Worm (Caenorhabditis elegans): Measurements from ENCODE around the gene srz-5.
A peak's percentile ranks its signal among the peaks of the same experiment; 100 is the strongest.

srz-5 gene

DNA sequence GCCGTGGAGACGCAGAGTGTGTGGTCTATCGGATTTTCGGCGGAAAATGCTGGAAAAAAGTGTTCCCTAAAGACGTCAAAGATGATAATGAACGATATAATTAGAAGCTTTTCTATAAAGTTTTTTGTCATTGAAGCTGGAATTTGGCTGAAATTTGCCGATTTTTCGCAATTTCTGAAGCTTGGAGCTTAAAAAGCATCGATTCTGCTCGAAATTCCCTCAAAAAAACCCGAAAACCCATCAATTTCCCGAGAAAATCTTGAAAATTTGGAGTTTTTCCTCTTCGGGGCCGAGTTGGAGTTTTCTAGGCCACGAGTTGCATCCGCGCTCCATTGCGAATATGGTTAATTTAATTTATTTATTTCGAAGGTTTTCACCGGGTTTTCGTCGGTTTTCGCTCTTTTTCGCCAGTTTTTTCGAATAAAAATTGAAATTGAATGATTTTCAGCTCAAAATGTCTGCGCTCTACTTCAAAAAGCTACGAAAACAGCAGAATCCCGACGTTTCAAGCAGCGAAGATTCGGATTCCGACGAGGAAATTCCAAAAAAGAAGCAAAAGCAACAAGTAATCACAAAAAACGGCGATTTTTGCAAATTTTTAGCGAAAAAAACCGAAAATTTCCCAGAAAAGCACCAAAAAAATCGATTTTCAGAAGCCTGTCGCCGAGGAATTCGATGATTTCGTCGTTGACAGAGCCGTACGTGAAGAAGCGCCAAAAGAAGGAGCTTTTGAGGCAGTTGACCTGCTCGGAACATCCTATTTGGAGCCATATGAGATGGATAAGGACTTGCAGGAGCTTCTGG, 11.8 kb downstream of the srz-5 start, which contains the start of the genes col-71 and Y49F6B.2:
Gene col-71 (minus strand): TSS at position 51 of the 804 bp plus-strand sequence.
Gene Y49F6B.2 (plus strand): TSS at position 449 of the 804 bp plus-strand sequence.
- TF ChIP-seq nhr-77 (tag; optimal IDR thresholded peaks at IDR 0.05) (peak; percentile 4), unc-39 (tag; optimal IDR thresholded peaks at IDR 0.05) (no peak), snpc-4 (tag; optimal IDR thresholded peaks at IDR 0.05) (no peak), Y105C5A.15 (GFP tag; IDR thresholded peaks at IDR 0.05) (no peak), ZK337.2 (GFP tag; IDR thresholded peaks at IDR 0.05) (peak; percentile 72), lin-13 (GFP tag; optimal IDR thresholded peaks at IDR 0.05) (peak; percentile 70), zfp-2 (tag; optimal IDR thresholded peaks at IDR 0.05) (no peak), dmd-6 (GFP tag; IDR thresholded peaks at IDR 0.05) (peak; percentile 45), lsy-2 (tag; optimal IDR thresholded peaks at IDR 0.05) (peak in 1 of 2 experiments; percentile 85), nhr-102 (tag; optimal IDR thresholded peaks at IDR 0.05) (no peak), ceh-44 (GFP tag; IDR thresholded peaks at IDR 0.05) (peak; percentile 48; the same call in 1 of the 2 replicates), lin-39 (tag; optimal IDR thresholded peaks at IDR 0.05) (no peak), mdt-29 (GFP tag; IDR thresholded peaks at IDR 0.05) (no peak), daf-16 (GFP tag; optimal IDR thresholded peaks at IDR 0.05) (no peak), daf-16 (tag; optimal IDR thresholded peaks at IDR 0.05) (peak; percentile 12), dmd-8 (GFP tag; IDR thresholded peaks at IDR 0.05) (no peak), hlh-11 (tag; optimal IDR thresholded peaks at IDR 0.05) (peak; percentile 15), dpl-1 (GFP tag; optimal IDR thresholded peaks at IDR 0.05) (peak; percentile 70), ama-1 (optimal IDR thresholded peaks at IDR 0.05) (no peak), F10B5.3 (tag; optimal IDR thresholded peaks at IDR 0.05) (no peak), pha-4 (GFP tag; IDR thresholded peaks at IDR 0.05) (0 out of 2 replicates have a peak, but pooled peaks have one; percentile 18), pha-4 (tag; optimal IDR thresholded peaks at IDR 0.05) (no peak), nhr-6 (tag; optimal IDR thresholded peaks at IDR 0.05) (peak; percentile 45), aly-2 (tag; optimal IDR thresholded peaks at IDR 0.05) (no peak), hif-1 (tag; optimal IDR thresholded peaks at IDR 0.05) (peak in 1 of 2 experiments; percentile 86), ceh-20 (GFP tag; IDR thresholded peaks at IDR 0.05) (no peak), nhr-76 (tag; optimal IDR thresholded peaks at IDR 0.05) (no peak), R02D3.7 (tag; optimal IDR thresholded peaks at IDR 0.05) (no peak), nhr-111 (GFP tag; optimal IDR thresholded peaks at IDR 0.05) (no peak), dve-1 (tag; optimal IDR thresholded peaks at IDR 0.05; ENCODE audit: insufficient read depth) (peak; percentile 66), zip-11 (GFP tag; IDR thresholded peaks at IDR 0.05) (no peak), saeg-2 (GFP tag; IDR thresholded peaks at IDR 0.05) (no peak), egl-27 (tag; optimal IDR thresholded peaks at IDR 0.05) (no peak), egl-43 (GFP tag; IDR thresholded peaks at IDR 0.05) (no peak), hlh-30 (tag; optimal IDR thresholded peaks at IDR 0.05; ENCODE audit: insufficient read depth) (peak; percentile 22), lin-1 (GFP tag; IDR thresholded peaks at IDR 0.05) (no peak), vab-7 (GFP tag; IDR thresholded peaks at IDR 0.05) (no peak), F37D6.2 (tag; optimal IDR thresholded peaks at IDR 0.05) (peak; percentile 65), Y5F2A.4 (GFP tag; optimal IDR thresholded peaks at IDR 0.05) (no peak), nhr-10 (tag; optimal IDR thresholded peaks at IDR 0.05) (no peak), Y48G9A.11 (GFP tag; IDR thresholded peaks at IDR 0.05) (peak; percentile 85), ceh-82 (tag; optimal IDR thresholded peaks at IDR 0.05) (no peak), sdz-12 (GFP tag; optimal IDR thresholded peaks at IDR 0.05) (no peak), ceh-32 (tag; optimal IDR thresholded peaks at IDR 0.05; ENCODE audit: poor library complexity) (no peak), nhr-25 (tag; optimal IDR thresholded peaks at IDR 0.05; ENCODE audit: borderline replicate concordance, insufficient read depth) (no peak), T20F7.1 (GFP tag; optimal IDR thresholded peaks at IDR 0.05) (no peak), lir-3 (tag; optimal IDR thresholded peaks at IDR 0.05) (no peak), lin-15B (tag; optimal IDR thresholded peaks at IDR 0.05) (peak; percentile 40), F49E8.2 (tag; optimal IDR thresholded peaks at IDR 0.05; ENCODE audit: borderline replicate concordance) (no peak), ztf-11 (tag; optimal IDR thresholded peaks at IDR 0.05) (no peak)
